Worm (Caenorhabditis elegans) whole organism, L3 larva: ENCODE results near the gene K04C2.3.

Experiments used
- ama-1 ChIP-seq: fragments of 150-350 bp; optimal IDR thresholded peaks from 2 replicates; lab custom pipeline; 2018
- egl-27 ChIP-seq: sonication (generic microtip); optimal IDR thresholded peaks from 4 replicates; lab custom pipeline; 2017; ENCODE audit warnings: missing biosample characterization, missing genetic modification reagents, missing genetic modification characterization
- fkh-2 ChIP-seq: fragments of 150-350 bp; optimal IDR thresholded peaks from 2 replicates; lab custom pipeline; 2014; ENCODE audit warnings: missing biosample characterization, missing genetic modification reagents, missing genetic modification characterization
- fos-1 ChIP-seq: fragments of 150-350 bp; optimal IDR thresholded peaks from 2 replicates; lab custom pipeline; 2014; ENCODE audit warnings: missing biosample characterization, missing genetic modification characterization
- lin-15B ChIP-seq: fragments of 150-350 bp; optimal IDR thresholded peaks from 2 replicates; lab custom pipeline; 2014; ENCODE audit warnings: missing biosample characterization, missing genetic modification characterization
- lin-39 ChIP-seq: fragments of 150-350 bp; optimal IDR thresholded peaks from 2 replicates; lab custom pipeline; 2018; ENCODE audit warnings: missing biosample characterization, missing genetic modification reagents, missing genetic modification characterization
- mdl-1 ChIP-seq: fragments of 150-350 bp; optimal IDR thresholded peaks from 2 replicates; lab custom pipeline; 2014; ENCODE audit warnings: missing biosample characterization, missing genetic modification characterization
- nhr-11 ChIP-seq: fragments of 150-350 bp; optimal IDR thresholded peaks from 2 replicates; lab custom pipeline; 2014; ENCODE audit warnings: missing biosample characterization, missing genetic modification characterization
- nhr-12 ChIP-seq: fragments of 150-350 bp; optimal IDR thresholded peaks from 2 replicates; lab custom pipeline; 2014; ENCODE audit warnings: missing biosample characterization, missing genetic modification characterization
- nhr-237 ChIP-seq: fragments of 150-350 bp; optimal IDR thresholded peaks from 2 replicates; lab custom pipeline; 2014; ENCODE audit warnings: missing biosample characterization, missing genetic modification characterization
- nhr-77 ChIP-seq: fragments of 150-350 bp; optimal IDR thresholded peaks from 2 replicates; lab custom pipeline; 2014; ENCODE audit warnings: missing biosample characterization, missing genetic modification characterization
- pqm-1 ChIP-seq: fragments of 150-350 bp; optimal IDR thresholded peaks from 2 replicates; lab custom pipeline; 2017; ENCODE audit warnings: missing biosample characterization, missing genetic modification characterization, inconsistent platforms
- skn-1 ChIP-seq: fragments of 150-350 bp; optimal IDR thresholded peaks from 2 replicates; lab custom pipeline; 2014; ENCODE audit warnings: missing biosample characterization, missing genetic modification characterization

- TF ChIP-seq nhr-11 (tag; lab: Kevin White, UChicago) = peak; percentile 2
- TF ChIP-seq skn-1 (tag; lab: Kevin White, UChicago) = no peak
- TF ChIP-seq nhr-12 (tag; lab: Kevin White, UChicago) = no peak
- no peak for TF ChIP-seq lin-39 (tag; lab: Kevin White, UChicago)
- TF ChIP-seq egl-27 (tag; lab: Kevin White, UChicago) = no peak
- no peak for TF ChIP-seq pqm-1 (tag; lab: Kevin White, UChicago)
- no peak for TF ChIP-seq nhr-237 (tag; lab: Kevin White, UChicago)
- no peak for TF ChIP-seq fos-1 (tag; lab: Kevin White, UChicago)
- no peak for TF ChIP-seq ama-1 (lab: Kevin White, UChicago)
- TF ChIP-seq lin-15B = no peak
- TF ChIP-seq nhr-77 (tag; lab: Kevin White, UChicago) = no peak
- no peak for TF ChIP-seq mdl-1
- TF ChIP-seq fkh-2 (tag; lab: Kevin White, UChicago) = no peak
Measured at ce11 chrIII:6873724-6874123, 835 bp downstream of the K04C2.3 start.
